Worm (Caenorhabditis elegans) whole organism, mixed stage, embryonic: ENCODE data around the gene nep-13.

Source experiments
- nhr-28 ChIP-seq: fragments of 150-350 bp; optimal IDR thresholded peaks from 2 replicates; lab custom pipeline; 2014; ENCODE audit warnings: missing biosample characterization, missing genetic modification characterization
- nhr-76 ChIP-seq: sonication (generic microtip); optimal IDR thresholded peaks from 2 replicates; lab custom pipeline; 2017; ENCODE audit warnings: missing biosample characterization, missing genetic modification characterization
- pha-4 ChIP-seq: fragments of 150-350 bp; optimal IDR thresholded peaks from 2 replicates; lab custom pipeline; 2018; ENCODE audit warnings: missing biosample characterization, missing genetic modification reagents, missing genetic modification characterization

DNA sequence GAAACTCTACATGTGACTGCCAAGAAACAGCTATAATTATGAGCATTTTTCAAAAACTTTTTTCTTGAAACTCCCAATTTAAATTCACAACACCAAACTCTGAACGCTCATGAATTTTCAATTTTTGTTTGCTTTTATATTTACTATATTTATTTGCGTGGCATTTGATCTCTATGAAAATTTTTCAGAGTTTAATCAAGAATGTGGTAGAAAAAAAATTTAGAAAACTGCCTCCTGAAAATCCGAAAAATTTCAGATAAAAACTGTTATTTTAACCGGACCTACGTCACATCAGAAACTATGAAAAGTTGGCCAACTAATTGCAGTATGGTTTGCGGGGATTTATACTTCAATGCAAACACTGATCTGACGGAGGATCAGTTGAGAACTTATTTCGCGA, 49.6 kb downstream of the nep-13 start, which contains the start of gene irld-27:
- TF ChIP-seq nhr-76 (tag; lab: Kevin White, UChicago) (no peak), pha-4 (tag; lab: Kevin White, UChicago) (no peak), nhr-28 (tag; lab: Kevin White, UChicago) (no peak)
